Worm (Caenorhabditis elegans): ENCODE measurements around the gene B0280.17.
A peak's percentile ranks its signal among the peaks of the same experiment; 100 is the strongest.

The B0280.17 gene

ce11 chrIII:7181822-7182221 lies 45.9 kb upstream of the B0280.17 start, which contains the start of gene epg-4 (continued):
- TF ChIP-seq fkh-10 (GFP tag; optimal IDR thresholded peaks at IDR 0.05) (no peak), gmeb-2 (tag; optimal IDR thresholded peaks at IDR 0.05) (no peak), ceh-24 (tag; optimal IDR thresholded peaks at IDR 0.05) (no peak)

ce11 chrIII:7180613-7181012 lies 44.7 kb upstream of the B0280.17 start, which contains the start of gene ndab-2:
Gene ndab-2 (plus strand): TSS chrIII:7180752.
- no peak for TF ChIP-seq pha-4 (tag; optimal IDR thresholded peaks at IDR 0.05)
- TF ChIP-seq lin-11 (tag; optimal IDR thresholded peaks at IDR 0.05) = no peak
- no peak for TF ChIP-seq dve-1 (tag; optimal IDR thresholded peaks at IDR 0.05)
- no peak for TF ChIP-seq che-1 (tag; optimal IDR thresholded peaks at IDR 0.05)
- no peak for TF ChIP-seq ceh-45 (GFP tag; IDR thresholded peaks at IDR 0.05)
- TF ChIP-seq hlh-15 (tag; optimal IDR thresholded peaks at IDR 0.05) = no peak
- no peak for TF ChIP-seq ceh-31 (tag; optimal IDR thresholded peaks at IDR 0.05)
- TF ChIP-seq unc-86 (tag; optimal IDR thresholded peaks at IDR 0.05) = no peak
- no peak for TF ChIP-seq ceh-2 (tag; optimal IDR thresholded peaks at IDR 0.05)
- TF ChIP-seq ceh-19 (GFP tag; optimal IDR thresholded peaks at IDR 0.05) = no peak
- TF ChIP-seq nfya-1 (tag; optimal IDR thresholded peaks at IDR 0.05) = no peak
- no peak for TF ChIP-seq ceh-14 (tag; optimal IDR thresholded peaks at IDR 0.05)
- TF ChIP-seq ztf-16 (tag; optimal IDR thresholded peaks at IDR 0.05) = no peak
- TF ChIP-seq hlh-8 (tag; optimal IDR thresholded peaks at IDR 0.05) = no peak
- TF ChIP-seq hlh-13 (GFP tag; optimal IDR thresholded peaks at IDR 0.05) = no peak
- no peak for TF ChIP-seq zip-5 (tag; optimal IDR thresholded peaks at IDR 0.05)

ce11 chrIII:7179538-7180301 lies 43.8 kb upstream of the B0280.17 start, which contains the start of the genes rps-14 and rpl-36:
Gene rps-14 (minus strand): TSS chrIII:7179588.
Gene rpl-36 (plus strand): TSS chrIII:7180251.
- no peak for TF ChIP-seq pha-4 (tag; optimal IDR thresholded peaks at IDR 0.05)
- TF ChIP-seq elt-4 (tag; optimal IDR thresholded peaks at IDR 0.05) = no peak
- TF ChIP-seq unc-86 (tag; optimal IDR thresholded peaks at IDR 0.05) = peak; percentile 26
- TF ChIP-seq pax-1 (tag; optimal IDR thresholded peaks at IDR 0.05) = peak; percentile 81
- TF ChIP-seq sox-4 (tag; optimal IDR thresholded peaks at IDR 0.05) = no peak
- peak; percentile 13 for TF ChIP-seq ceh-34 (tag; optimal IDR thresholded peaks at IDR 0.05)
- TF ChIP-seq K02D7.2 (tag; optimal IDR thresholded peaks at IDR 0.05) = no peak
- TF ChIP-seq unc-42 (tag; optimal IDR thresholded peaks at IDR 0.05) = peak; percentile 64
- TF ChIP-seq ref-2 (tag; optimal IDR thresholded peaks at IDR 0.05) = peak; percentile 2
- TF ChIP-seq tbx-2 (tag; optimal IDR thresholded peaks at IDR 0.05) = peak; percentile 18
- peak; percentile 46 for TF ChIP-seq ceh-31 (tag; optimal IDR thresholded peaks at IDR 0.05)
- TF ChIP-seq pha-2 (tag; optimal IDR thresholded peaks at IDR 0.05) = no peak
- TF ChIP-seq ceh-18 (tag; optimal IDR thresholded peaks at IDR 0.05) = peak; percentile 27
- TF ChIP-seq ahr-1 (tag; optimal IDR thresholded peaks at IDR 0.05) = no peak
- no peak for TF ChIP-seq nhr-11 (tag; optimal IDR thresholded peaks at IDR 0.05)
- TF ChIP-seq nfya-1 (tag; optimal IDR thresholded peaks at IDR 0.05) = peak; percentile 87
- 0 out of 2 replicates have a peak, but pooled peaks have one; percentile 33 for TF ChIP-seq sox-2 (GFP tag; IDR thresholded peaks at IDR 0.05)
- no peak for TF ChIP-seq tbx-7 (tag; optimal IDR thresholded peaks at IDR 0.05)
- TF ChIP-seq fkh-6 (tag; optimal IDR thresholded peaks at IDR 0.05) = no peak
- peak; percentile 14 for TF ChIP-seq ceh-30 (tag; optimal IDR thresholded peaks at IDR 0.05)
- TF ChIP-seq rnt-1 (tag; optimal IDR thresholded peaks at IDR 0.05) = no peak

- TF ChIP-seq nhr-11 (tag; optimal IDR thresholded peaks at IDR 0.05) (no peak), eyg-1 (tag; optimal IDR thresholded peaks at IDR 0.05) (no peak), unc-42 (tag; optimal IDR thresholded peaks at IDR 0.05) (no peak), lin-11 (tag; optimal IDR thresholded peaks at IDR 0.05) (no peak), nfya-1 (tag; optimal IDR thresholded peaks at IDR 0.05) (no peak), lim-6 (tag; optimal IDR thresholded peaks at IDR 0.05) (no peak), rnt-1 (tag; optimal IDR thresholded peaks at IDR 0.05) (no peak), ceh-14 (tag; optimal IDR thresholded peaks at IDR 0.05) (no peak), che-1 (tag; optimal IDR thresholded peaks at IDR 0.05) (no peak), ceh-30 (tag; optimal IDR thresholded peaks at IDR 0.05) (no peak), K09A11.1 (tag; optimal IDR thresholded peaks at IDR 0.05; ENCODE audit: insufficient read depth) (no peak), hlh-6 (tag; optimal IDR thresholded peaks at IDR 0.05) (no peak), ttx-3 (tag; optimal IDR thresholded peaks at IDR 0.05) (no peak), madf-2 (tag; optimal IDR thresholded peaks at IDR 0.05) (no peak), ceh-45 (GFP tag; IDR thresholded peaks at IDR 0.05) (no peak), dmd-4 (tag; optimal IDR thresholded peaks at IDR 0.05; ENCODE audit: borderline replicate concordance) (no peak), npax-4 (tag; optimal IDR thresholded peaks at IDR 0.05) (no peak)
Observed at ce11 chrIII:7178497-7178896, 42.6 kb upstream of the B0280.17 start.
